Worm (Caenorhabditis elegans): ENCODE measurements around the gene F21C10.10.

Gene F21C10.10

DNA sequence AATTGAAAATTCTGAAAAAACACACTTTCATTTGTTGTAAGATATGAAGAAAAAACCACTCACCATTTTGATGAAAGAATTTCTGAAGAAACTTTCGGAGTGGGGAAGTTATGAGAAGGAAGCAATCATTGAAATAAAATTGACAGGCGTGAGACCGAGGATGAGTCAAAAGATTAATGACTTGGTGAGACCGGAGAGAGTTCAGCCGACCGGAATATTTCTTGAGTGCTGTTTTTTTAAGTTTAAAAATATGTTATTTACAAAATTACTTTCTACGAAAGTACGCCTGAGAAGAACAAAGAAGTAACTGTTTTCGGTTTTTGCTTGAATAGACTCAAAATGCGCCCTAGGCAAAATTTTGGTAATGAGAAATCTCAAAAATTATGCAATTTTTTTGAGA, 39.8 kb upstream of the F21C10.10 start, which contains the start of gene C25E10.10:
TSS of gene C25E10.10 (minus strand) at position 101 of the 400 bp plus-strand sequence.
- no peak for TF ChIP-seq flt-1 (GFP tag; IDR thresholded peaks at IDR 0.05)

DNA sequence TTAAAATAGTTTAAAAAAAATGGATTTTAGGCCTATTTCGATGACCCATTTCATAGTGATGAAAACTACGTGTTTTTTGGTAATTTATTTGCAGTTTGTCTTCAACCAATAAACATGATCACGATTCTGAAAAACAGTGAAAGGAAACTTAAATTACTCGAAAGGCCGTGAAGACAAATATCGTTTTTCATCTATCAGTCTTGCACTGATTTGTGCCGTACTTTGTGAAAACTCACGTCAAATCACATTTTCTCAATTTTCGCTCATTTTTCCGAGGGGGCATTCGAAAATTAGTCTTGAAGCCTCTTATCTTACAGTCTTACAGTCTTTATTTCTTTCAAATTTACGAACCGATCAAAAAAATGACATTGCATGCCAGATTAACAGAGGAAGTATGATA, 37.4 kb upstream of the F21C10.10 start, which contains the start of gene C25E10.11:
TSS of gene C25E10.11 (minus strand) at position 101 of the 400 bp plus-strand sequence.
- TF ChIP-seq tbx-11 (GFP tag; IDR thresholded peaks at IDR 0.05) (no peak), tbx-37 (GFP tag; conservative IDR thresholded peaks at IDR 0.05) (no peak), B0310.2 (tag; optimal IDR thresholded peaks at IDR 0.05) (no peak), hnd-1 (tag; optimal IDR thresholded peaks at IDR 0.05) (no peak), ets-7 (tag; optimal IDR thresholded peaks at IDR 0.05) (no peak), ama-1 (optimal IDR thresholded peaks at IDR 0.05) (no peak), ceh-13 (GFP tag; optimal IDR thresholded peaks at IDR 0.05) (no peak), scrt-1 (GFP tag; IDR thresholded peaks at IDR 0.05) (no peak), flt-1 (GFP tag; IDR thresholded peaks at IDR 0.05) (no peak), ceh-36 (tag; optimal IDR thresholded peaks at IDR 0.05) (no peak), hmg-4 (GFP tag; optimal IDR thresholded peaks at IDR 0.05) (no peak), hmbx-1 (tag; optimal IDR thresholded peaks at IDR 0.05) (no peak), tra-4 (tag; optimal IDR thresholded peaks at IDR 0.05) (no peak), pes-1 (GFP tag; IDR thresholded peaks at IDR 0.05) (no peak), sea-1 (GFP tag; conservative IDR thresholded peaks at IDR 0.05) (no peak), aly-1 (tag; optimal IDR thresholded peaks at IDR 0.05) (no peak), F13C5.2 (tag; optimal IDR thresholded peaks at IDR 0.05) (no peak)

DNA sequence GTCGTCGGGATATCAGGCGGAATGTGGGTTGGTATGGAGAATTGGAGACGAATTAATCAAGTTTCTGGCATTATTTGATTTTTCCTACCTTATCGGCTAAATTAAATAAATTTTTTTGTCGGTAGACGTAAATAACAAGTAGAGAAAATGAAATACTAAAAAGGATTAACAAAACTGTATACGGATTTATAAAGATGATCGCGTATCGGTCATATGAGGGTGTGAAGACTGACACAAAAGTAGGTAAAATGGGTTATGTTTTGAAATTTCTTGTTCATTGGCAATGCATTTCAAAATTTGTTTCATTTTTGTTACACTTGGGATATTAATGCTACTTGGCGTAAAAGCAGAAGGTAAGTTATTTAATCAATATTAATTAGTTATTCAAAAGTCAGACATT, 36.6 kb upstream of the F21C10.10 start, which contains the start of the genes C25E10.16 and C25E10.13:
TSS of gene C25E10.16 (minus strand) at position 101 of the 400 bp plus-strand sequence.
TSS of gene C25E10.13 (plus strand) at position 256 of the 400 bp plus-strand sequence.
- TF ChIP-seq sea-1 (GFP tag; conservative IDR thresholded peaks at IDR 0.05) (no peak), B0310.2 (tag; optimal IDR thresholded peaks at IDR 0.05) (no peak), tbx-37 (GFP tag; conservative IDR thresholded peaks at IDR 0.05) (no peak), pes-1 (GFP tag; IDR thresholded peaks at IDR 0.05) (no peak), F13C5.2 (tag; optimal IDR thresholded peaks at IDR 0.05) (no peak), aly-1 (tag; optimal IDR thresholded peaks at IDR 0.05) (no peak), ceh-13 (GFP tag; optimal IDR thresholded peaks at IDR 0.05) (no peak), tbx-11 (GFP tag; IDR thresholded peaks at IDR 0.05) (no peak), hnd-1 (tag; optimal IDR thresholded peaks at IDR 0.05) (no peak), scrt-1 (GFP tag; IDR thresholded peaks at IDR 0.05) (no peak), hmg-4 (GFP tag; optimal IDR thresholded peaks at IDR 0.05) (no peak)

DNA sequence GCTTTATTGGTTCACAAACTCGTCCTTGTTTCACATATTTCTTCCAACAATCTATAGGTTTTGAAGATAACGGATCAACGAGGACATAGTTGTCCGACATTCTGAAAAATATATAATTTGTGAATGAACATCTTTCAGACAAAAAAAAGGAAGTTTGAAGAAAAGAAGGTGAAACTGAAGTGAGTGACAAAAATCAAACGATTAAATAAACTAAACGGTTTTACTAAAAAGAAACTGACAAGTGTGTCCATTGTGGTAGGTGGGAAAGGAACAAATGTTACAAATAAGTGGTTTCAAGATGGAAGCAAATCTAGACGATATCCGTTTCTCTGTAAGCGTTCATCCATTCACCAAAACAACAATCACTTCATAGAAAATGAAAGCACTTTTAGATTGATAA, 33.7 kb upstream of the F21C10.10 start, which contains the start of gene C25E10.12:
TSS of gene C25E10.12 (minus strand) at position 101 of the 400 bp plus-strand sequence.
- no peak for TF ChIP-seq hnd-1 (tag; optimal IDR thresholded peaks at IDR 0.05)
- no peak for TF ChIP-seq scrt-1 (GFP tag; IDR thresholded peaks at IDR 0.05)
- no peak for TF ChIP-seq tra-4 (tag; optimal IDR thresholded peaks at IDR 0.05)
- no peak for TF ChIP-seq tbx-11 (GFP tag; IDR thresholded peaks at IDR 0.05)
- TF ChIP-seq ceh-36 (tag; optimal IDR thresholded peaks at IDR 0.05) = no peak
- TF ChIP-seq aly-1 (tag; optimal IDR thresholded peaks at IDR 0.05) = no peak
- TF ChIP-seq hmbx-1 (tag; optimal IDR thresholded peaks at IDR 0.05) = no peak
- no peak for TF ChIP-seq F13C5.2 (tag; optimal IDR thresholded peaks at IDR 0.05)
- TF ChIP-seq ceh-13 (GFP tag; optimal IDR thresholded peaks at IDR 0.05) = no peak
- no peak for TF ChIP-seq flt-1 (GFP tag; IDR thresholded peaks at IDR 0.05)
- TF ChIP-seq ets-7 (tag; optimal IDR thresholded peaks at IDR 0.05) = no peak
- no peak for TF ChIP-seq pes-1 (GFP tag; IDR thresholded peaks at IDR 0.05)
- TF ChIP-seq B0310.2 (tag; optimal IDR thresholded peaks at IDR 0.05) = no peak
- no peak for TF ChIP-seq tbx-37 (GFP tag; conservative IDR thresholded peaks at IDR 0.05)

DNA sequence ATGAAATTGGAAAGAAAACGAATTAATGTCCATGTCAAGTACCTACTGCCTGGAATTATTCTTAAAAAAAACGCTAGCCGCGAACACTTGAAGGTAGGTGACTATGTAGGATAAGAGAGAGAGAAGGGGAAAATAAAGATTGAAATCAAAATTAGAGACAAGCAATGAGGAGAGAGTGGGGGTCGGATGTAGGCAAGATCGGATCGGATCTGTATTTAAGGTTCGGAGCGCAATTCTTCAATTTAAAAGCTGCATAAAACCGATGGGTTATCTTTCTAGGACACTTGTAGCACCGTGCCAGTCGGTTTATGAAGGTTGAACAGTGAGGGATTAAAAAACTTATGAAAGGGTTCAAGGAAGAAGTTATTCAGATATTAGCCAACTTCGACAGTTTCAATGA, 32.9 kb upstream of the F21C10.10 start:
- TF ChIP-seq B0310.2 (tag; optimal IDR thresholded peaks at IDR 0.05) (no peak), tbx-11 (GFP tag; IDR thresholded peaks at IDR 0.05) (no peak), hnd-1 (tag; optimal IDR thresholded peaks at IDR 0.05) (no peak), ceh-13 (GFP tag; optimal IDR thresholded peaks at IDR 0.05) (no peak), scrt-1 (GFP tag; IDR thresholded peaks at IDR 0.05) (no peak), ceh-36 (tag; optimal IDR thresholded peaks at IDR 0.05) (no peak), ets-7 (tag; optimal IDR thresholded peaks at IDR 0.05) (no peak), ama-1 (optimal IDR thresholded peaks at IDR 0.05) (no peak), pes-1 (GFP tag; IDR thresholded peaks at IDR 0.05) (no peak), hmbx-1 (tag; optimal IDR thresholded peaks at IDR 0.05) (no peak), tbx-37 (GFP tag; conservative IDR thresholded peaks at IDR 0.05) (no peak)

DNA sequence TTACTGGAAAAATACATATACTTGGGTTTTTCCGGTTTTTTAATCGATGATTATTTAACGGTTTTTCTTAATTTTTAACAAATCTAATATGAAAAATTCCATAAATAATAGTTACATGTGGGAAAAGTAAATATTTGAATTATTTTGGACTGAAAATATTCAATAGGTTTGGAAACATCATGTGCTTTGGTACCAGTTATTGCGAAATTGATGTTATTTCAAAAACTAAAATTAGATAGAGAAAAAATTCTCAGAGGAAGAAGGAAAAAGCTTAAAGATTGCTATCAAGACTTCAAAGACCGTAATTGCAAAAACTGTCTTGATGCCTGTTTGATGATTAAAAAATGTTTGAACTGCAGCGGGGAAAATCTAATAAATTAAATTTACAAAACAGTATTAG, 31.1 kb upstream of the F21C10.10 start:
- TF ChIP-seq F13C5.2 (tag; optimal IDR thresholded peaks at IDR 0.05) (no peak), ceh-13 (GFP tag; optimal IDR thresholded peaks at IDR 0.05) (no peak), ets-7 (tag; optimal IDR thresholded peaks at IDR 0.05) (no peak), tbx-37 (GFP tag; conservative IDR thresholded peaks at IDR 0.05) (no peak), B0310.2 (tag; optimal IDR thresholded peaks at IDR 0.05) (no peak), pes-1 (GFP tag; IDR thresholded peaks at IDR 0.05) (no peak), hmg-4 (GFP tag; optimal IDR thresholded peaks at IDR 0.05) (no peak), sea-1 (GFP tag; conservative IDR thresholded peaks at IDR 0.05) (no peak), hmbx-1 (tag; optimal IDR thresholded peaks at IDR 0.05) (no peak)

DNA sequence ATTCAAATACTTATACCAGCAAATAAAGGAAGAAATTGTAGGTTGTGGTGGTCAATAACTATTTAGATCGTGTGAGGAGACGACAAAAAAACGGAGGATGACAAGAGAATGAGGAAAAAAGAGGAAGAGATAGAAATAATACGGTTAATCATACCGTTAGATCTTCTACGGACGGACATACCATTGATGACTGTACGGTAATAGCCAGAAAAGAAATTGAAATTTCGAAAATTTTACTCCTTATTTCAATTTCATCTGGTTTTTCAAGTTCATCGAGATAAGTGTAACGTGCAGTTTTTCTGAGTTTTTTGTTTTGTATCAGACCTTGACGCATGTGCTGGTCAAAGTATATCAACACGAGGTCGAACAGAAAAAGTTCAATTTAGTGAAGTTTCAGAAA, 30.2 kb upstream of the F21C10.10 start:
- no peak for TF ChIP-seq ets-7 (tag; optimal IDR thresholded peaks at IDR 0.05)
- no peak for TF ChIP-seq tbx-37 (GFP tag; conservative IDR thresholded peaks at IDR 0.05)
- no peak for TF ChIP-seq B0310.2 (tag; optimal IDR thresholded peaks at IDR 0.05)
- no peak for TF ChIP-seq hnd-1 (tag; optimal IDR thresholded peaks at IDR 0.05)
- no peak for TF ChIP-seq tra-4 (tag; optimal IDR thresholded peaks at IDR 0.05)
- TF ChIP-seq ama-1 (optimal IDR thresholded peaks at IDR 0.05) = no peak
- no peak for TF ChIP-seq ceh-36 (tag; optimal IDR thresholded peaks at IDR 0.05)
- no peak for TF ChIP-seq aly-1 (tag; optimal IDR thresholded peaks at IDR 0.05)
- TF ChIP-seq hmbx-1 (tag; optimal IDR thresholded peaks at IDR 0.05) = no peak
- no peak for TF ChIP-seq sea-1 (GFP tag; conservative IDR thresholded peaks at IDR 0.05)

DNA sequence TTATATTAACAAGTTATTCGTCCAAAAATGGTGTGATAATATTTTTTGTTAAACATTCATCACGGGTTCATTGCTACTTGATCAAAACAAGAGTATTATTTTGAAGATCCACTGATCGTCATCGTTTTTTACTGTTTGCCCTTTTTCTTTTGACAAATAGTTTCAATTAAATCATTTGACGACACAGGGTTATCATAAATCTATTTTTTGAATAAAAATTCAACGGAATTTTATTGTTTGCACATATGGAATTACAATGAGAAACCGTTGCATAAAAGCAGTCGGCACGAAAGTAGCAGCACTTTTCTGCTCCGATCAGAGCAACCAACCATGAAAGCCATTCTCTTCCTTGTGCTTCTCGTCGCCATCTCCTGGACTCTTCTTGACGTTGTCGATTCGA, 28.4 kb upstream of the F21C10.10 start, which contains the start of gene fip-2:
TSS of gene fip-2 (plus strand) at position 301 of the 400 bp plus-strand sequence.
- TF ChIP-seq ets-7 (tag; optimal IDR thresholded peaks at IDR 0.05) = no peak
- TF ChIP-seq sea-1 (GFP tag; conservative IDR thresholded peaks at IDR 0.05) = no peak
- no peak for TF ChIP-seq hmg-4 (GFP tag; optimal IDR thresholded peaks at IDR 0.05)
- TF ChIP-seq scrt-1 (GFP tag; IDR thresholded peaks at IDR 0.05) = no peak
- TF ChIP-seq tbx-37 (GFP tag; conservative IDR thresholded peaks at IDR 0.05) = no peak
- no peak for TF ChIP-seq pes-1 (GFP tag; IDR thresholded peaks at IDR 0.05)
- no peak for TF ChIP-seq hmbx-1 (tag; optimal IDR thresholded peaks at IDR 0.05)
- TF ChIP-seq tra-4 (tag; optimal IDR thresholded peaks at IDR 0.05) = no peak
